Worm (Caenorhabditis elegans) whole organism, L4 larva: ENCODE measurements around the gene C17B7.4.

ENCODE experiments used
- ceh-82 ChIP-seq: sonication (generic microtip); optimal IDR thresholded peaks from 2 replicates; lab custom pipeline; 2017; ENCODE audit warnings: missing biosample characterization, missing genetic modification characterization
- daf-8 ChIP-seq: fragments of 200-800 bp; sonication (Bioruptor generic); IDR thresholded peaks from 2 replicates; pipeline ENCODE4 v1.3.6; 2022; ENCODE audit warnings: missing genetic modification characterization, missing compliant biosample characterization
- hlh-30 ChIP-seq: sonication (generic microtip); optimal IDR thresholded peaks from 2 replicates; lab custom pipeline; 2017; ENCODE audit warnings: antibody characterized with exemption, mild to moderate bottlenecking, missing genetic modification characterization, missing compliant biosample characterization; ENCODE audit not compliant: insufficient read depth

DNA sequence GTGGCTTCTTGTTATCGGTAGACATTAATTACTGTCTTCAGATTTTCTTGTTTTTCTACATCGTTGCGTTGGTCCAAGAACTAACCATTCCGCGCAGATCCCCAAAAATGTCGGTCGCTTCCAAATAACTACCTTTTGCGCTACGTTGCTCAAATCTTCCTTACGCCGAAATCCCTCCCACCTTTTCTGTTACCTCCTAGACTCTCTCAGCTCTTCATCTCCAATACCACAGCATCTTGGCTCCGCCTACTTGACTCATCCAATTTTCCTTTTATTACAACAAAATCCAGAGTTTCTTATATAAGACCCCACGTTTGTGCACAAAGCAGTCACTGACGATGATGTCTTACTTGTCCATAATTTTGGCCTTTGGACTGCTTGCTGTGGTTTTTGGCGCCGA is 13.8 kb downstream of the C17B7.4 start, which contains the start of gene C17B7.12:
- TF ChIP-seq hlh-30 (tag; lab: Kevin White, UChicago) (no peak), ceh-82 (tag; lab: Kevin White, UChicago) (no peak), daf-8 (GFP tag; lab: Robert Waterston, UW) (no peak)
